Worm (Caenorhabditis elegans) whole organism, L3 larva: ENCODE data around the gene mdt-21.

Source experiments
- egl-27 ChIP-seq: sonication (generic microtip); optimal IDR thresholded peaks from 4 replicates; lab custom pipeline; 2017; ENCODE audit warnings: missing biosample characterization, missing genetic modification reagents, missing genetic modification characterization
- fos-1 ChIP-seq: fragments of 150-350 bp; optimal IDR thresholded peaks from 2 replicates; lab custom pipeline; 2014; ENCODE audit warnings: missing biosample characterization, missing genetic modification characterization
- lin-39 ChIP-seq: fragments of 150-350 bp; optimal IDR thresholded peaks from 2 replicates; lab custom pipeline; 2018; ENCODE audit warnings: missing biosample characterization, missing genetic modification reagents, missing genetic modification characterization
- nhr-25 ChIP-seq: sonication (generic microtip); optimal IDR thresholded peaks from 2 replicates; lab custom pipeline; 2017; ENCODE audit warnings: missing biosample characterization, missing genetic modification characterization
- snpc-4 ChIP-seq: fragments of 150-350 bp; optimal IDR thresholded peaks from 2 replicates; lab custom pipeline; 2014; ENCODE audit warnings: missing biosample characterization, missing genetic modification characterization
- unc-62 ChIP-seq: fragments of 150-350 bp; sonication (generic microtip); optimal IDR thresholded peaks from 4 replicates; lab custom pipeline; 2014; ENCODE audit warnings: missing biosample characterization, missing genetic modification reagents, missing genetic modification characterization

ce11 chrIII:11823260-11823659, 45.8 kb downstream of the mdt-21 start, which contains the start of gene C18D11.3:
- TF ChIP-seq lin-39 (tag; lab: Kevin White, UChicago) (peak; percentile 92), egl-27 (tag; lab: Kevin White, UChicago) (no peak), snpc-4 (tag; lab: Kevin White, UChicago) (peak; percentile 89), unc-62 (GFP tag; lab: Kevin White, UChicago) (no peak), nhr-25 (tag; lab: Kevin White, UChicago) (peak; percentile 93), fos-1 (tag; lab: Kevin White, UChicago) (no peak)
